Worm (Caenorhabditis elegans) whole organism, L2 larva: ENCODE results near the gene B0361.4.

Experiments used
- aly-2 ChIP-seq: fragments of 150-350 bp; optimal IDR thresholded peaks from 2 replicates; lab custom pipeline; 2014; ENCODE audit warnings: missing biosample characterization, missing genetic modification characterization
- dmd-4 ChIP-seq: sonication (generic microtip); optimal IDR thresholded peaks from 2 replicates; lab custom pipeline; 2017; ENCODE audit warnings: missing biosample characterization, missing genetic modification characterization
- lin-13 ChIP-seq: fragments of 150-350 bp; optimal IDR thresholded peaks from 2 replicates; lab custom pipeline; 2014; ENCODE audit warnings: missing biosample characterization, missing genetic modification reagents, missing genetic modification characterization
- nhr-23 ChIP-seq: fragments of 150-350 bp; optimal IDR thresholded peaks from 2 replicates; lab custom pipeline; 2014; ENCODE audit warnings: missing biosample characterization, missing genetic modification reagents, missing genetic modification characterization
- nhr-6 ChIP-seq: fragments of 150-350 bp; optimal IDR thresholded peaks from 2 replicates; lab custom pipeline; 2014; ENCODE audit warnings: missing biosample characterization, missing genetic modification characterization
- sem-4 ChIP-seq: fragments of 150-350 bp; optimal IDR thresholded peaks from 2 replicates; lab custom pipeline; 2014; ENCODE audit warnings: missing biosample characterization, missing genetic modification reagents, missing genetic modification characterization
- sma-9 ChIP-seq, 2 experiments: fragments of 150-350 bp in 1 of 2; sonication (generic microtip) in 1 of 2; optimal IDR thresholded peaks; 2 replicates each; lab custom pipeline; 2014 to 2016; ENCODE audit warnings: missing genetic modification characterization in 2 of 2, mild to moderate bottlenecking in 1 of 2, missing biosample characterization in 1 of 2, missing compliant biosample characterization in 1 of 2, missing genetic modification reagents in 1 of 2, moderate library complexity in 1 of 2
- ztf-4 ChIP-seq: fragments of 150-350 bp; optimal IDR thresholded peaks from 2 replicates; lab custom pipeline; 2014; ENCODE audit warnings: missing biosample characterization, missing genetic modification characterization

DNA sequence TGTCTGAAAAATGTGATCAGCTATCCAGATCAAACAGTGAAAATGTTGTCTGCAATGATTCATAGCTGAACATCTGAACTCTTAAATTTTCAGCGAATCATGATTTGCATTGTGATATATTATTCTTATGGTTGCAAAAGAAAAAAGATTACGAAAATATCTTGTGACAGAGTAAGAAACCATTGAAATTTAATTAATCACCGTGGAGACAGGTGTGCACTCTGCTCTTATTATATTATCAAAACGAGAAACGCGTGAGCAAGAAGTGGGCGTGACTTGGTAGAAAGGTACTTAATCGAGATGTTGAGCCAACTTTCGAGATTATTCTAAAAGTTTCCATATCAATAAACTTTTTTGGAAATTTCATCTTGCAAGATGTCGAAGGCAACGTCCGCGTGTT lies 15.8 kb upstream of the B0361.4 start, which contains the start of gene osm-10:
- TF ChIP-seq nhr-6 (tag; lab: Kevin White, UChicago) (no peak), nhr-23 (tag; lab: Kevin White, UChicago) (no peak), dmd-4 (tag; lab: Kevin White, UChicago) (no peak), ztf-4 (tag; lab: Kevin White, UChicago) (no peak), sem-4 (tag; lab: Kevin White, UChicago) (no peak), lin-13 (no peak), aly-2 (tag; lab: Kevin White, UChicago) (no peak), sma-9 (GFP tag; optimal IDR thresholded peaks at IDR 0.05; lab: Kevin White, UChicago) (no peak), sma-9 (tag; optimal IDR thresholded peaks at IDR 0.05; lab: Kevin White, UChicago) (no peak)
